Worm (Caenorhabditis elegans) whole organism, early embryonic: Measurements from ENCODE around the gene nhr-42.

Experiments used
- B0310.2 ChIP-seq: sonication (generic microtip); optimal IDR thresholded peaks from 2 replicates; lab custom pipeline; 2016; ENCODE audit warnings: mild to moderate bottlenecking, missing genetic modification characterization, missing compliant biosample characterization
- aly-1 ChIP-seq: sonication (generic microtip); optimal IDR thresholded peaks from 2 replicates; lab custom pipeline; 2016; ENCODE audit warnings: missing genetic modification characterization, missing compliant biosample characterization
- ama-1 ChIP-seq: fragments of 150-350 bp; optimal IDR thresholded peaks from 2 replicates; lab custom pipeline; 2014
- ets-7 ChIP-seq: sonication (generic microtip); optimal IDR thresholded peaks from 2 replicates; lab custom pipeline; 2016; ENCODE audit warnings: missing genotype, missing genetic modification characterization, missing compliant biosample characterization
- flt-1 ChIP-seq: fragments of 200-800 bp; sonication (Bioruptor generic); IDR thresholded peaks from 2 replicates; pipeline ENCODE4 v1.3.6; 2022; ENCODE audit warnings: missing genetic modification characterization, missing compliant biosample characterization
- hmg-4 ChIP-seq: fragments of 200-800 bp; sonication (Bioruptor generic); optimal IDR thresholded peaks from 2 replicates; lab custom pipeline; 2018; ENCODE audit warnings: mild to moderate bottlenecking, missing genetic modification characterization, missing compliant biosample characterization
- hnd-1 ChIP-seq: sonication (generic microtip); optimal IDR thresholded peaks from 2 replicates; lab custom pipeline; 2016; ENCODE audit warnings: missing genetic modification characterization, missing compliant biosample characterization

ce11 chrV:6969950-6970532, 28.6 kb upstream of the nhr-42 start, which contains the start of gene ptr-15:
- TF ChIP-seq flt-1 (no peak), ama-1 (no peak), aly-1 (no peak), ets-7 (no peak), hnd-1 (no peak), B0310.2 (tag; lab: Kevin White, UChicago) (no peak), hmg-4 (no peak)
